Worm (Caenorhabditis elegans) whole organism, early embryonic: Measurements from ENCODE around the gene F41C6.6.
"Not testable (repeated sequence)": the region's sequence is repeated elsewhere in the genome, so short reads cannot be mapped to it uniquely, and the experiment has no call there.

Experiments used
- F13C5.2 ChIP-seq: sonication (generic microtip); optimal IDR thresholded peaks from 2 replicates; lab custom pipeline; 2017; ENCODE audit warnings: mild to moderate bottlenecking, missing genetic modification characterization, inconsistent platforms, missing compliant biosample characterization
- aly-1 ChIP-seq: sonication (generic microtip); optimal IDR thresholded peaks from 2 replicates; lab custom pipeline; 2016; ENCODE audit warnings: missing genetic modification characterization, missing compliant biosample characterization
- ama-1 ChIP-seq: fragments of 150-350 bp; optimal IDR thresholded peaks from 2 replicates; lab custom pipeline; 2014
- flt-1 ChIP-seq: fragments of 200-800 bp; sonication (Bioruptor generic); IDR thresholded peaks from 2 replicates; pipeline ENCODE4 v1.3.6; 2022; ENCODE audit warnings: missing genetic modification characterization, missing compliant biosample characterization
- tbx-11 ChIP-seq: fragments of 200-800 bp; sonication (Bioruptor generic); IDR thresholded peaks from 2 replicates; pipeline ENCODE4 v1.3.6; 2022; ENCODE audit warnings: missing genetic modification characterization, missing compliant biosample characterization
- tbx-37 ChIP-seq: fragments of 200-800 bp; sonication (Bioruptor generic); conservative IDR thresholded peaks from 2 replicates; pipeline ENCODE4 v1.3.6; 2022; ENCODE audit warnings: missing genetic modification reagents, missing genetic modification characterization, missing compliant biosample characterization

DNA sequence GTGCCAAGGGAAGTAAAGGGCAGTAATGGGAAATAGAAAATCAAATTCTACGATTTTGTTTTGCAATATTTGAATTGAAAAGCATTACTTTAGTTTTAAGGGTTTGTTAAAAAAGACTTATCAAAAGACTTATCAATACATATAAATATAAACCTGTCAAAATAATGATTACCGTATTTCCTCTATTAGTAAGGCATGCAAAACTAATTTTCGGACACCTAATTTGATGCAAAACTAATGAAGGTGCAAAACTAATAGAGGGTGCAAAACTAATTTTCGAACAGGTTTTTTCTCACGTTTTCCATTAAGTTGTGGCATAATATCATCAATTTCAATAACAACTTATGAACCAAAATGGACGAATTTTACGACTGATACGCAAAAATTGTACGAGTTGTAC lies at the start of gene F41C6.6:
- TF ChIP-seq ama-1 (lab: Kevin White, UChicago); tbx-11 (GFP tag; lab: Robert Waterston, UW); F13C5.2; tbx-37; aly-1; flt-1 (GFP tag; lab: Robert Waterston, UW): not testable (repeated sequence)
